Worm (Caenorhabditis elegans): ENCODE measurements around the gene fbl-1.
A peak's percentile ranks its signal among the peaks of the same experiment; 100 is the strongest.

The fbl-1 gene

ce11 chrIV:9563529-9564376 lies 23.1 kb downstream of the fbl-1 start:
- TF ChIP-seq Y67H2A.10 (GFP tag; conservative IDR thresholded peaks at IDR 0.05) (no peak), C06A6.2 (GFP tag; conservative IDR thresholded peaks at IDR 0.05) (no peak), efl-1 (GFP tag; optimal IDR thresholded peaks at IDR 0.05) (no peak), snpc-1.1 (tag; optimal IDR thresholded peaks at IDR 0.05; ENCODE audit: insufficient read depth) (no peak), lin-26 (GFP tag; IDR thresholded peaks at IDR 0.05) (peak; percentile 81), nhr-120 (GFP tag; IDR thresholded peaks at IDR 0.05) (0 out of 2 replicates have a peak, but pooled peaks have one; percentile 69), ets-4 (GFP tag; optimal IDR thresholded peaks at IDR 0.05) (peak; percentile 10), aptf-3 (GFP tag; IDR thresholded peaks at IDR 0.05) (no peak), gei-17 (GFP tag; optimal IDR thresholded peaks at IDR 0.05) (no peak), hlh-12 (tag; optimal IDR thresholded peaks at IDR 0.05) (no peak), mes-4 (tag; optimal IDR thresholded peaks at IDR 0.05) (no peak), cebp-1 (GFP tag; IDR thresholded peaks at IDR 0.05) (no peak), cebp-1 (tag; optimal IDR thresholded peaks at IDR 0.05) (no peak), unc-130 (GFP tag; optimal IDR thresholded peaks at IDR 0.05) (no peak), atf-7 (tag; optimal IDR thresholded peaks at IDR 0.05) (peak; percentile 26), sdz-38 (tag; optimal IDR thresholded peaks at IDR 0.05) (no peak), tbx-9 (tag; optimal IDR thresholded peaks at IDR 0.05; ENCODE audit: borderline replicate concordance) (no peak), ztf-26 (tag; optimal IDR thresholded peaks at IDR 0.05) (peak; percentile 89), F22D6.2 (tag; optimal IDR thresholded peaks at IDR 0.05) (peak; percentile 24), nfyb-1 (GFP tag; IDR thresholded peaks at IDR 0.05) (0 out of 2 replicates have a peak, but pooled peaks have one; percentile 24), ztf-6 (GFP tag; IDR thresholded peaks at IDR 0.05) (no peak), xnd-1 (tag; optimal IDR thresholded peaks at IDR 0.05) (no peak), cebp-2 (GFP tag; IDR thresholded peaks at IDR 0.05) (no peak), ceh-91 (GFP tag; IDR thresholded peaks at IDR 0.05) (no peak), fkh-3 (tag; optimal IDR thresholded peaks at IDR 0.05) (no peak), Y79H2A.3 (GFP tag; conservative IDR thresholded peaks at IDR 0.05) (no peak), C17E4.6 (GFP tag; IDR thresholded peaks at IDR 0.05) (no peak), lin-54 (GFP tag; optimal IDR thresholded peaks at IDR 0.05) (no peak), tbp1 (GFP tag; optimal IDR thresholded peaks at IDR 0.05) (no peak), Y95B8A.8 (GFP tag; IDR thresholded peaks at IDR 0.05) (no peak), zim-3 (tag; optimal IDR thresholded peaks at IDR 0.05) (no peak), snpc-4 (GFP tag; optimal IDR thresholded peaks at IDR 0.05) (no peak), snpc-4 (tag; optimal IDR thresholded peaks at IDR 0.05) (no peak), madf-10 (tag; optimal IDR thresholded peaks at IDR 0.05) (no peak), F23B12.7 (tag; optimal IDR thresholded peaks at IDR 0.05; ENCODE audit: insufficient read depth) (no peak), F52B5.7 (tag; optimal IDR thresholded peaks at IDR 0.05) (peak; percentile 0), Y56A3A.18 (GFP tag; IDR thresholded peaks at IDR 0.05) (no peak), pha-4 (tag; optimal IDR thresholded peaks at IDR 0.05) (no peak), F49E8.2 (tag; optimal IDR thresholded peaks at IDR 0.05; ENCODE audit: insufficient read depth) (no peak), ceh-27 (GFP tag; optimal IDR thresholded peaks at IDR 0.05) (no peak), attf-3 (GFP tag; conservative IDR thresholded peaks at IDR 0.05) (no peak), hlh-26 (GFP tag; conservative IDR thresholded peaks at IDR 0.05) (no peak), ztf-22 (GFP tag; optimal IDR thresholded peaks at IDR 0.05) (no peak), K12H6.12 (tag; optimal IDR thresholded peaks at IDR 0.05) (no peak), mel-28 (tag; optimal IDR thresholded peaks at IDR 0.05; ENCODE audit: borderline replicate concordance) (no peak), Y53G8AR.9 (GFP tag; conservative IDR thresholded peaks at IDR 0.05) (no peak), snpc-3.4 (tag; optimal IDR thresholded peaks at IDR 0.05) (no peak), B0336.3 (GFP tag; IDR thresholded peaks at IDR 0.05) (no peak)
